Fruit fly (Drosophila melanogaster): ENCODE results near the gene Idh.

Gene Idh

dm6 chr3L:8329005-8329404 lies 31.7 kb downstream of the Idh start:
- no peak for TF ChIP-seq dl (GFP tag; optimal IDR thresholded peaks at IDR 0.05; ENCODE audit: insufficient read depth in 1 of 2, partially characterized antibody in 2 of 2)
- TF ChIP-seq sv (GFP tag; optimal IDR thresholded peaks at IDR 0.05), result no peak
- TF ChIP-seq usp (GFP tag; optimal IDR thresholded peaks at IDR 0.05), result no peak
- TF ChIP-seq brk (GFP tag; optimal IDR thresholded peaks at IDR 0.05), result no peak
- TF ChIP-seq Dif (GFP tag; optimal IDR thresholded peaks at IDR 0.05; ENCODE audit: partially characterized antibody), result peak; percentile 54
- no peak for TF ChIP-seq pan (optimal IDR thresholded peaks at IDR 0.05)
- no peak for TF ChIP-seq Jra (GFP tag; optimal IDR thresholded peaks at IDR 0.05)
- no peak for TF ChIP-seq Abd-B (GFP tag; optimal IDR thresholded peaks at IDR 0.05)
- TF ChIP-seq Myc (optimal IDR thresholded peaks at IDR 0.05), result peak; percentile 96
- peak; percentile 79 for TF ChIP-seq Vsx2 (GFP tag; optimal IDR thresholded peaks at IDR 0.05; ENCODE audit: partially characterized antibody)
- TF ChIP-seq N (GFP tag; optimal IDR thresholded peaks at IDR 0.05), result peak; percentile 89

DNA sequence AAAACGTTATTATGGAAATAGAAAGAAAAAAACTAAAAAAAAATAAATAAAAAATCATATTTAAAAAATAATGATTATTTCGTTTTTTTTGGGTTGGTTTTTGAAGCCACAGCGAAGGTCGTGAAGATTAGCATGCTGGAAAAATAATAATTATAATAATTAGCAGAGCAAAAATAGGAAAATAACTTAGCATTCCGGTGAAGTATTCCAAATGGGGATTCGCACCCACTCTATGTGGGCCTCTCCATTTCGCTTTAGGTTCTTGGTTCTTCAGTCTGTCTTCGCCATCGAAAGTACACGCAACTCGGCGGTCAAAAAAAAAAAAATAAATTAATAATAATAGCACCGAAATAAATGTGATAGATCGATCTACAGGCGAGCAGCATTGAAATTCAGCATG lies 32.4 kb downstream of the Idh start, which contains the start of gene CG34462:
TSS of gene CG34462 (plus strand) at position 301 of the 400 bp plus-strand sequence.
- TF ChIP-seq Sp1 (GFP tag; optimal IDR thresholded peaks at IDR 0.05) (no peak), CG32264 (GFP tag; optimal IDR thresholded peaks at IDR 0.05) (no peak), Dfd (GFP tag; optimal IDR thresholded peaks at IDR 0.05) (no peak), pan (optimal IDR thresholded peaks at IDR 0.05) (no peak), tai (GFP tag; optimal IDR thresholded peaks at IDR 0.05) (no peak), dsf (GFP tag; optimal IDR thresholded peaks at IDR 0.05; ENCODE audit: borderline replicate concordance) (no peak), N (GFP tag; optimal IDR thresholded peaks at IDR 0.05) (no peak), Myc (optimal IDR thresholded peaks at IDR 0.05) (no peak), woc (GFP tag; optimal IDR thresholded peaks at IDR 0.05) (no peak), Hr83 (GFP tag; optimal IDR thresholded peaks at IDR 0.05; ENCODE audit: poor library complexity, severe bottlenecking) (no peak), Vsx2 (GFP tag; optimal IDR thresholded peaks at IDR 0.05; ENCODE audit: partially characterized antibody) (no peak), h (GFP tag; optimal IDR thresholded peaks at IDR 0.05) (no peak), ey (GFP tag; optimal IDR thresholded peaks at IDR 0.05) (no peak)

- TF ChIP-seq CrebA (GFP tag; optimal IDR thresholded peaks at IDR 0.05; ENCODE audit: borderline replicate concordance) (no peak), Vsx2 (GFP tag; optimal IDR thresholded peaks at IDR 0.05; ENCODE audit: partially characterized antibody) (no peak), dsf (GFP tag; optimal IDR thresholded peaks at IDR 0.05; ENCODE audit: borderline replicate concordance) (no peak), Hnf4 (GFP tag; optimal IDR thresholded peaks at IDR 0.05) (no peak), Myc (optimal IDR thresholded peaks at IDR 0.05) (no peak), sv (GFP tag; optimal IDR thresholded peaks at IDR 0.05) (no peak), dl (GFP tag; optimal IDR thresholded peaks at IDR 0.05; ENCODE audit: insufficient read depth in 1 of 2, partially characterized antibody in 2 of 2) (no peak), Hr78 (GFP tag; optimal IDR thresholded peaks at IDR 0.05) (no peak), Hr83 (GFP tag; optimal IDR thresholded peaks at IDR 0.05; ENCODE audit: poor library complexity, severe bottlenecking) (no peak), fru (GFP tag; optimal IDR thresholded peaks at IDR 0.05) (no peak), lola (GFP tag; optimal IDR thresholded peaks at IDR 0.05) (no peak), HLH106 (tag; optimal IDR thresholded peaks at IDR 0.05) (no peak), Jra (GFP tag; optimal IDR thresholded peaks at IDR 0.05) (no peak), ey (GFP tag; optimal IDR thresholded peaks at IDR 0.05) (no peak), tai (GFP tag; optimal IDR thresholded peaks at IDR 0.05) (no peak), sage (GFP tag; optimal IDR thresholded peaks at IDR 0.05) (no peak), brk (GFP tag; optimal IDR thresholded peaks at IDR 0.05) (no peak)
These were observed 35.1 kb downstream of the Idh start, which contains the start of gene CG34461 for dm6 chr3L:8325559-8325958. Gene CG34461 (plus strand): TSS chr3L:8325859.

dm6 chr3L:8323817-8324216 lies 36.9 kb downstream of the Idh start:
- no peak for TF ChIP-seq dmrt93B (GFP tag; optimal IDR thresholded peaks at IDR 0.05)
- TF ChIP-seq psq (GFP tag; optimal IDR thresholded peaks at IDR 0.05), result no peak
- no peak for TF ChIP-seq CG32264 (GFP tag; optimal IDR thresholded peaks at IDR 0.05)
- no peak for TF ChIP-seq N (GFP tag; optimal IDR thresholded peaks at IDR 0.05)
- no peak for TF ChIP-seq HLH106 (tag; optimal IDR thresholded peaks at IDR 0.05)
- TF ChIP-seq Hr78 (GFP tag; optimal IDR thresholded peaks at IDR 0.05), result no peak
- TF ChIP-seq lola (GFP tag; optimal IDR thresholded peaks at IDR 0.05), result no peak
- TF ChIP-seq Dfd (GFP tag; optimal IDR thresholded peaks at IDR 0.05), result no peak
- TF ChIP-seq Vsx2 (GFP tag; optimal IDR thresholded peaks at IDR 0.05; ENCODE audit: partially characterized antibody), result no peak
- TF ChIP-seq brk (GFP tag; optimal IDR thresholded peaks at IDR 0.05), result no peak

DNA sequence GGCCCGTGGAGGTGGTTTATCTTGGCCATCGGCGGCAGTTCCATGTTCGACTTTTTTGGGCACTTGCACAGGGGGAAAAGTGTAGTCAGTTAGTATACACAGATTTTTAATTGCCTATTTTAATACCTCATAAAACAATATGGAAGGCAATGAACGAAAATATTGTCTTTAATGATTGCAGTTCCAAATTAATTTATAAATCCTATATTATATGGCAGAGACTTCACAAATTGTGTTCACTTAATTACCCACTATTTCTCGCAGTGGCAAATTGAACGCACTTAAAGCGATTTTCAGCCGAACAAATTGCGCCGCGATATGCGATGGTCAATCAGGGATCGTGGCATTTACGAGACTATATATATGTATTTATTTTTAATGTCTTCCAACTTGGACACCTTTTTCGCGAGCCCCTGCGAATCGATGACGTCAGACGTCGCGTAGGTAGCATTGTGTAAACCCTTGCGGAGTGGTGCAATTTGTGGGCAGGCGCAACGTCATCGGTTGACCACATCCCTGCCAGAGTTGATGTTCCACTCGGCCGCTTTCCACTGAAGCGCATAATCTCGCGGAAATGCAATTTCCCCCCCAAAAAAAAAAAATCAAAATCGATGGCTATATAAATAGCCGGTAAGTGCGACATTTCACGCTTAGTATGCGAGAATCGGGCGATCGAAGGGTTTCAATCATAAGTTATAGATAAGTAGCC lies 40.4 kb downstream of the Idh start, which contains the start of gene CG13670:
TSS of gene CG13670 (plus strand) at position 659 of the 709 bp plus-strand sequence.
- TF ChIP-seq h (GFP tag; optimal IDR thresholded peaks at IDR 0.05) (peak; percentile 37), Abd-B (GFP tag; optimal IDR thresholded peaks at IDR 0.05) (no peak), HLH106 (tag; optimal IDR thresholded peaks at IDR 0.05) (peak; percentile 28), N (GFP tag; optimal IDR thresholded peaks at IDR 0.05) (no peak), dmrt93B (GFP tag; optimal IDR thresholded peaks at IDR 0.05) (peak; percentile 8)
